Fruit fly (Drosophila melanogaster) whole organism: ENCODE measurements around the gene CG8774.

Experiments used
- CG8478 ChIP-seq: fragments of >200 bp; optimal IDR thresholded peaks from 2 replicates; lab custom pipeline; 2018; ENCODE audit warnings: inconsistent platforms
- pan ChIP-seq: fragments of >200 bp; optimal IDR thresholded peaks from 2 replicates; lab custom pipeline; 2017

DNA sequence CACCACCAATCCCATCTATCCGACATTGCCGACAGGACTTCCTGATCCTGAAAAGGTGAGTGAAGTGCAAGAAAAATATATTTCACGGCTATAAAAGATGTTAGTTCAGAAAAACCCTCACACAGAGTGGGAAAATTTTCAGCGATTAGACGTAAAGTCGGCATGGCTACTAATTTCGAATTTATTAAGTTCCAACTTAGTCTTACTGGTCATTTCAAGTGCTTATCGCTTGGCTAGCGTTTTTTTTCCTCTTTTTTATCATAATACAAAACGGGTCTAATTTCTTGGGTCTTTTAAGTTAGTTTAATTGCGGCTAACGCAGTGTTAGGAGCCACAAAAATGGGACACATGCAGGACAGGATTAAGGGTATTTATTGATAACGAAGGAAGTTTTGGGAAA is 4.6 kb downstream of the CG8774 start, which contains the start of gene CG43208:
- TF ChIP-seq pan (lab: Kevin White, UChicago) = no peak
- no peak for TF ChIP-seq CG8478 (lab: Kevin White, UChicago)
